Worm (Caenorhabditis elegans) whole organism, mixed stage, embryonic: ENCODE results near the gene W09D10.5.

Source experiments
- M03D4.4 ChIP-seq: sonication (generic microtip); optimal IDR thresholded peaks from 2 replicates; lab custom pipeline; 2017; ENCODE audit warnings: mild to moderate bottlenecking, missing genetic modification characterization, missing compliant biosample characterization
- ceh-39 ChIP-seq: fragments of 150-350 bp; optimal IDR thresholded peaks from 2 replicates; lab custom pipeline; 2014; ENCODE audit warnings: missing biosample characterization, missing genetic modification characterization
- lin-32 ChIP-seq: fragments of 200-800 bp; sonication (Bioruptor generic); optimal IDR thresholded peaks from 2 replicates; lab custom pipeline; 2018; ENCODE audit warnings: mild to moderate bottlenecking, missing genetic modification characterization, missing compliant biosample characterization
- nhr-2 ChIP-seq: fragments of 150-350 bp; optimal IDR thresholded peaks from 2 replicates; lab custom pipeline; 2014; ENCODE audit warnings: missing biosample characterization, missing genetic modification characterization
- nhr-237 ChIP-seq: fragments of 150-350 bp; optimal IDR thresholded peaks from 2 replicates; lab custom pipeline; 2014; ENCODE audit warnings: missing biosample characterization, missing genetic modification characterization
- nhr-76 ChIP-seq: sonication (generic microtip); optimal IDR thresholded peaks from 2 replicates; lab custom pipeline; 2017; ENCODE audit warnings: missing biosample characterization, missing genetic modification characterization
- unc-39 ChIP-seq: fragments of 150-350 bp; optimal IDR thresholded peaks from 2 replicates; lab custom pipeline; 2014; ENCODE audit warnings: missing biosample characterization, missing genetic modification characterization
- unc-62 ChIP-seq: fragments of 150-350 bp; optimal IDR thresholded peaks from 2 replicates; lab custom pipeline; 2014; ENCODE audit warnings: missing biosample characterization, missing genetic modification reagents, missing genetic modification characterization
- zip-8 ChIP-seq: fragments of 150-350 bp; optimal IDR thresholded peaks from 2 replicates; lab custom pipeline; 2014; ENCODE audit warnings: missing biosample characterization, missing genetic modification characterization

- TF ChIP-seq ceh-39 (tag; lab: Kevin White, UChicago), result no peak
- peak; percentile 40 for TF ChIP-seq nhr-237 (tag; lab: Kevin White, UChicago)
- TF ChIP-seq lin-32 (GFP tag; lab: Kevin White, UChicago), result no peak
- no peak for TF ChIP-seq unc-62 (GFP tag; lab: Kevin White, UChicago)
- TF ChIP-seq M03D4.4 (tag; lab: Kevin White, UChicago), result no peak
- TF ChIP-seq nhr-2 (tag; lab: Kevin White, UChicago), result no peak
- TF ChIP-seq unc-39 (tag; lab: Kevin White, UChicago), result no peak
- no peak for TF ChIP-seq nhr-76 (tag; lab: Kevin White, UChicago)
- TF ChIP-seq zip-8 (tag; lab: Kevin White, UChicago), result no peak
Observed at ce11 chrIII:10739902-10740301, 28.6 kb upstream of the W09D10.5 start.
